Fruit fly (Drosophila melanogaster) whole organism, embryonic: ENCODE results near the gene SoxN.

Source experiments
- CG13424 ChIP-seq: fragments of 200-800 bp; sonication (Bioruptor generic); optimal IDR thresholded peaks from 2 replicates; lab custom pipeline; 2019; ENCODE audit warnings: missing biosample characterization, mild to moderate bottlenecking, missing genetic modification characterization, moderate library complexity
- CG42726 ChIP-seq: fragments of 200-800 bp; sonication (Bioruptor generic); IDR thresholded peaks from 2 replicates; pipeline ENCODE4 v1.3.6; 2022; ENCODE audit warnings: missing biosample characterization, missing genetic modification characterization; ENCODE audit not compliant: partially characterized antibody
- CG7987 ChIP-seq: fragments of 200-800 bp; sonication (Bioruptor generic); optimal IDR thresholded peaks from 2 replicates; lab custom pipeline; 2018; ENCODE audit warnings: missing biosample characterization, mild to moderate bottlenecking, missing genetic modification characterization, moderate library complexity
- Doc3 ChIP-seq: fragments of 200-800 bp; sonication (Bioruptor generic); IDR thresholded peaks from 3 replicates; pipeline ENCODE4 v1.3.6; 2022; ENCODE audit warnings: missing biosample characterization, missing genetic modification characterization; ENCODE audit not compliant: partially characterized antibody
- HLH54F ChIP-seq: fragments of 200-800 bp; sonication (Bioruptor generic); optimal IDR thresholded peaks from 3 replicates; lab custom pipeline; 2016; ENCODE audit warnings: missing biosample characterization, missing genetic modification characterization
- Hr78 ChIP-seq, 2 experiments: fragments of 200-800 bp in 1 of 2; fragments of >200 bp in 1 of 2; sonication (Bioruptor generic) in 1 of 2; optimal IDR thresholded peaks; 2 replicates each; lab custom pipeline; 2017 to 2019; ENCODE audit warnings: missing biosample characterization in 2 of 2, missing genetic modification characterization in 2 of 2, mild to moderate bottlenecking in 1 of 2, moderate library complexity in 1 of 2
- Lpt ChIP-seq: fragments of >200 bp; optimal IDR thresholded peaks from 2 replicates; lab custom pipeline; 2018; ENCODE audit warnings: missing biosample characterization, missing genetic modification characterization
- Myb ChIP-seq: fragments of 200-800 bp; sonication (Bioruptor generic); optimal IDR thresholded peaks from 2 replicates; lab custom pipeline; 2016; ENCODE audit warnings: missing biosample characterization, missing genetic modification characterization
- ken ChIP-seq: fragments of 200-800 bp; sonication (Bioruptor generic); IDR thresholded peaks from 3 replicates; pipeline ENCODE4 v1.3.6; 2022; ENCODE audit warnings: missing biosample characterization, missing genetic modification characterization
- knrl ChIP-seq: fragments of 200-800 bp; sonication (Bioruptor generic); IDR thresholded peaks from 3 replicates; pipeline ENCODE4 v1.3.6; 2022; ENCODE audit warnings: missing biosample characterization, missing genetic modification characterization; ENCODE audit not compliant: partially characterized antibody
- lab ChIP-seq: fragments of 200-800 bp; sonication (Bioruptor generic); optimal IDR thresholded peaks from 3 replicates; lab custom pipeline; 2017; ENCODE audit warnings: missing biosample characterization, missing genetic modification characterization, mild to moderate bottlenecking, moderate library complexity, missing genetic modification reagents
- mirr ChIP-seq: fragments of 200-800 bp; sonication (Bioruptor generic); optimal IDR thresholded peaks from 3 replicates; lab custom pipeline; 2018; ENCODE audit warnings: missing biosample characterization, mild to moderate bottlenecking, missing genetic modification characterization

dm6 chr2L:8832386-8833210 is 7.2 kb downstream of the SoxN start:
- TF ChIP-seq mirr (GFP tag; lab: Kevin White, UChicago) (no peak), ken (GFP tag; lab: Robert Waterston, UW) (no peak), lab (GFP tag; lab: Kevin White, UChicago) (no peak), HLH54F (no peak), Doc3 (no peak), Lpt (GFP tag; lab: Kevin White, UChicago) (no peak), knrl (GFP tag; lab: Robert Waterston, UW) (no peak), CG42726 (GFP tag; lab: Robert Waterston, UW) (no peak), Myb (GFP tag; lab: Kevin White, UChicago) (no peak), CG13424 (tag; lab: Kevin White, UChicago) (no peak), Hr78 (GFP tag; optimal IDR thresholded peaks at IDR 0.05; lab: Kevin White, UChicago) (no peak), CG7987 (no peak)
